Worm (Caenorhabditis elegans): ENCODE measurements around the gene Y38H6C.9.
A peak's percentile ranks its signal among the peaks of the same experiment; 100 is the strongest.

Y38H6C.9 gene

ce11 chrV:20499642-20500041 is 22.4 kb downstream of the Y38H6C.9 start:
- TF ChIP-seq nhr-42 (GFP tag; IDR thresholded peaks at IDR 0.05) (no peak), daf-16 (GFP tag; optimal IDR thresholded peaks at IDR 0.05) (no peak), daf-16 (tag; optimal IDR thresholded peaks at IDR 0.05) (peak; percentile 65), hlh-11 (tag; optimal IDR thresholded peaks at IDR 0.05) (peak; percentile 7), hif-1 (tag; optimal IDR thresholded peaks at IDR 0.05) (no peak), nhr-48 (tag; optimal IDR thresholded peaks at IDR 0.05) (peak; percentile 54), pqm-1 (tag; optimal IDR thresholded peaks at IDR 0.05) (peak; percentile 37), dmd-6 (GFP tag; IDR thresholded peaks at IDR 0.05) (peak; percentile 76)

- TF ChIP-seq saeg-2 (GFP tag; IDR thresholded peaks at IDR 0.05) (peak; percentile 58; the same call in 1 of the 2 replicates), pqm-1 (tag; optimal IDR thresholded peaks at IDR 0.05) (peak; percentile 56), aly-2 (tag; optimal IDR thresholded peaks at IDR 0.05) (no peak), hif-1 (tag; optimal IDR thresholded peaks at IDR 0.05) (peak in 1 of 2 experiments; percentile 38), ama-1 (optimal IDR thresholded peaks at IDR 0.05) (no peak), lir-3 (tag; optimal IDR thresholded peaks at IDR 0.05) (no peak), mxl-2 (GFP tag; conservative IDR thresholded peaks at IDR 0.05) (no peak), R02D3.7 (tag; optimal IDR thresholded peaks at IDR 0.05) (no peak), zip-2 (tag; optimal IDR thresholded peaks at IDR 0.05) (no peak), Y5F2A.4 (GFP tag; optimal IDR thresholded peaks at IDR 0.05) (no peak), mxl-3 (GFP tag; optimal IDR thresholded peaks at IDR 0.05) (peak; percentile 5), aha-1 (tag) (peak; percentile 52), madf-5 (GFP tag; IDR thresholded peaks at IDR 0.05) (no peak), gei-8 (GFP tag; optimal IDR thresholded peaks at IDR 0.05) (peak; percentile 26), sdz-12 (GFP tag; optimal IDR thresholded peaks at IDR 0.05) (no peak), lin-39 (tag; optimal IDR thresholded peaks at IDR 0.05) (no peak), daf-8 (GFP tag; IDR thresholded peaks at IDR 0.05) (no peak), nhr-11 (tag; optimal IDR thresholded peaks at IDR 0.05) (no peak), hlh-30 (tag; optimal IDR thresholded peaks at IDR 0.05; ENCODE audit: insufficient read depth) (peak; percentile 57), mes-2 (tag; optimal IDR thresholded peaks at IDR 0.05; ENCODE audit: poor library complexity, severe bottlenecking) (peak; percentile 27), nhr-28 (tag; optimal IDR thresholded peaks at IDR 0.05) (peak; percentile 63), ceh-28 (tag; optimal IDR thresholded peaks at IDR 0.05) (no peak), D1046.2 (GFP tag; IDR thresholded peaks at IDR 0.05) (no peak), nhr-102 (tag; optimal IDR thresholded peaks at IDR 0.05) (peak; percentile 85), nhr-42 (GFP tag; IDR thresholded peaks at IDR 0.05) (no peak), nhr-237 (tag; optimal IDR thresholded peaks at IDR 0.05) (no peak), nhr-48 (tag; optimal IDR thresholded peaks at IDR 0.05) (peak; percentile 85), nhr-25 (tag; optimal IDR thresholded peaks at IDR 0.05; ENCODE audit: borderline replicate concordance, insufficient read depth) (no peak), mdl-1 (tag; optimal IDR thresholded peaks at IDR 0.05) (peak in 1 of 2 experiments; percentile 44), duxl-1 (tag; optimal IDR thresholded peaks at IDR 0.05; ENCODE audit: poor library complexity) (no peak), nhr-77 (tag; optimal IDR thresholded peaks at IDR 0.05) (no peak), madf-9 (GFP tag; conservative IDR thresholded peaks at IDR 0.05) (no peak), lin-38 (GFP tag; IDR thresholded peaks at IDR 0.05) (no peak), fkh-10 (GFP tag; optimal IDR thresholded peaks at IDR 0.05) (no peak), dmd-6 (GFP tag; IDR thresholded peaks at IDR 0.05) (peak; percentile 94), ztf-7 (tag; optimal IDR thresholded peaks at IDR 0.05) (no peak), tra-1 (GFP tag; IDR thresholded peaks at IDR 0.05) (peak; percentile 76), dve-1 (tag; optimal IDR thresholded peaks at IDR 0.05; ENCODE audit: insufficient read depth) (peak; percentile 86), nhr-10 (tag; optimal IDR thresholded peaks at IDR 0.05) (no peak), ceh-32 (tag; optimal IDR thresholded peaks at IDR 0.05; ENCODE audit: poor library complexity) (no peak), ceh-20 (GFP tag; IDR thresholded peaks at IDR 0.05) (no peak), arid-1 (GFP tag; conservative IDR thresholded peaks at IDR 0.05) (no peak), nhr-41 (GFP tag; IDR thresholded peaks at IDR 0.05) (0 out of 2 replicates have a peak, but pooled peaks have one; percentile 29), pha-4 (GFP tag; IDR thresholded peaks at IDR 0.05) (no peak), pha-4 (tag; optimal IDR thresholded peaks at IDR 0.05) (no peak), attf-4 (tag; optimal IDR thresholded peaks at IDR 0.05) (no peak)
Measured at ce11 chrV:20498980-20499379, 23.1 kb downstream of the Y38H6C.9 start, which contains the start of gene dct-16. Gene dct-16 (minus strand): TSS chrV:20499057.

Measured in whole organism, L4 larva.